Worm (Caenorhabditis elegans) whole organism, L3 larva: Measurements from ENCODE around the gene rps-3.

Experiments
- aly-2 ChIP-seq: fragments of 150-350 bp; optimal IDR thresholded peaks from 2 replicates; lab custom pipeline; 2014; ENCODE audit warnings: missing biosample characterization, missing genetic modification characterization
- ceh-82 ChIP-seq: fragments of 150-350 bp; optimal IDR thresholded peaks from 2 replicates; lab custom pipeline; 2014; ENCODE audit warnings: missing biosample characterization, missing genetic modification characterization
- egl-27 ChIP-seq: sonication (generic microtip); optimal IDR thresholded peaks from 4 replicates; lab custom pipeline; 2017; ENCODE audit warnings: missing biosample characterization, missing genetic modification reagents, missing genetic modification characterization
- elt-1 ChIP-seq: fragments of 150-350 bp; optimal IDR thresholded peaks from 2 replicates; lab custom pipeline; 2014; ENCODE audit warnings: missing biosample characterization, missing genetic modification characterization
- fos-1 ChIP-seq: fragments of 150-350 bp; optimal IDR thresholded peaks from 2 replicates; lab custom pipeline; 2014; ENCODE audit warnings: missing biosample characterization, missing genetic modification characterization
- mdl-1 ChIP-seq: fragments of 150-350 bp; optimal IDR thresholded peaks from 2 replicates; lab custom pipeline; 2014; ENCODE audit warnings: missing biosample characterization, missing genetic modification characterization
- nhr-25 ChIP-seq: sonication (generic microtip); optimal IDR thresholded peaks from 2 replicates; lab custom pipeline; 2017; ENCODE audit warnings: missing biosample characterization, missing genetic modification characterization
- nhr-28 ChIP-seq: fragments of 150-350 bp; optimal IDR thresholded peaks from 2 replicates; lab custom pipeline; 2014; ENCODE audit warnings: missing biosample characterization, missing genetic modification characterization
- pha-4 ChIP-seq: fragments of 150-350 bp; optimal IDR thresholded peaks from 2 replicates; lab custom pipeline; 2014; ENCODE audit warnings: missing biosample characterization, missing genetic modification reagents, missing genetic modification characterization
- pqm-1 ChIP-seq: fragments of 150-350 bp; optimal IDR thresholded peaks from 2 replicates; lab custom pipeline; 2017; ENCODE audit warnings: missing biosample characterization, missing genetic modification characterization, inconsistent platforms
- tbx-2 ChIP-seq: sonication (generic microtip); optimal IDR thresholded peaks from 2 replicates; lab custom pipeline; 2016; ENCODE audit warnings: mild to moderate bottlenecking, missing genetic modification characterization, missing compliant biosample characterization
- unc-62 ChIP-seq: fragments of 150-350 bp; sonication (generic microtip); optimal IDR thresholded peaks from 4 replicates; lab custom pipeline; 2014; ENCODE audit warnings: missing biosample characterization, missing genetic modification reagents, missing genetic modification characterization
- ztf-11 ChIP-seq: fragments of 150-350 bp; optimal IDR thresholded peaks from 2 replicates; lab custom pipeline; 2014; ENCODE audit warnings: missing biosample characterization, missing genetic modification characterization

- TF ChIP-seq ceh-82 (tag; lab: Kevin White, UChicago): no peak
- TF ChIP-seq ztf-11 (tag; lab: Kevin White, UChicago): no peak
- no peak for TF ChIP-seq pqm-1 (tag; lab: Kevin White, UChicago)
- no peak for TF ChIP-seq unc-62 (GFP tag; lab: Kevin White, UChicago)
- no peak for TF ChIP-seq nhr-25 (tag; lab: Kevin White, UChicago)
- no peak for TF ChIP-seq mdl-1 (tag; lab: Kevin White, UChicago)
- no peak for TF ChIP-seq pha-4
- TF ChIP-seq tbx-2 (tag; lab: Kevin White, UChicago): no peak
- no peak for TF ChIP-seq nhr-28 (tag; lab: Kevin White, UChicago)
- TF ChIP-seq elt-1 (tag; lab: Kevin White, UChicago): no peak
- TF ChIP-seq egl-27 (tag; lab: Kevin White, UChicago): no peak
- TF ChIP-seq aly-2 (tag; lab: Kevin White, UChicago): no peak
- TF ChIP-seq fos-1: no peak
Observed at ce11 chrIII:6176172-6176571, 30.4 kb upstream of the rps-3 start.
